Worm (Caenorhabditis elegans): ENCODE measurements around the gene ZK686.5.

DNA sequence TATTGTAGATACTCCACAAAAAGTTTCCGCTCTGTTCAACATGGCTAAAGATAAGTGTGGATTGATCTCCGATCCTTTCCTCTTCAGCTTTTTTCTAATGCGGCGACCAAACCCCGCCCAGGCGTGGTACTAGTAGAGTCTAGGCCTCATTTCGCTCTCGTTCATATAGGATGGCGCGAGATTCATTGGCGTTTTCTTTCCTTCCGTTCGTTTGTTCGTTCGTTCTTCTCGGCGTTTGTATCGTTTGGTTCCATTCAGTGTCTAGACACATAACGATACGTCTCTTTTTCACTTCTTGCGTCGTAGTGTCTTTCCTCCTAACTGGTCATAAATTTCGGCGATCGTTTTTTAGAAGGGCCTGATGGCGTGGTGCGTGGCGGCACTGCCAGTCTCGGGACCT lies 38.3 kb downstream of the ZK686.5 start:
- TF ChIP-seq unc-39 (tag; optimal IDR thresholded peaks at IDR 0.05) (no peak), ces-1 (GFP tag; optimal IDR thresholded peaks at IDR 0.05) (no peak), pha-4 (tag; optimal IDR thresholded peaks at IDR 0.05) (no peak), lsy-2 (tag; optimal IDR thresholded peaks at IDR 0.05) (no peak), unc-62 (GFP tag; optimal IDR thresholded peaks at IDR 0.05) (no peak), lin-32 (GFP tag; optimal IDR thresholded peaks at IDR 0.05) (no peak), nhr-28 (tag; optimal IDR thresholded peaks at IDR 0.05) (no peak), nhr-2 (tag; optimal IDR thresholded peaks at IDR 0.05) (no peak), blmp-1 (tag; optimal IDR thresholded peaks at IDR 0.05) (no peak), nhr-12 (tag; optimal IDR thresholded peaks at IDR 0.05) (no peak)

All from whole organism, mixed stage, embryonic.